Fruit fly (Drosophila melanogaster) whole organism, embryonic: ENCODE results near the gene ppl.

Source experiments
- Atf3 ChIP-seq: fragments of 200-800 bp; sonication (Bioruptor generic); optimal IDR thresholded peaks from 3 replicates; lab custom pipeline; 2016; ENCODE audit warnings: missing biosample characterization, missing genetic modification characterization
- CG10462 ChIP-seq: fragments of 200-800 bp; sonication (Bioruptor generic); optimal IDR thresholded peaks from 2 replicates; lab custom pipeline; 2016; ENCODE audit warnings: missing biosample characterization, missing genetic modification characterization
- CG10979 ChIP-seq: fragments of 200-800 bp; sonication (Bioruptor generic); optimal IDR thresholded peaks from 2 replicates; lab custom pipeline; 2018; ENCODE audit warnings: missing biosample characterization, mild to moderate bottlenecking, missing genetic modification characterization, moderate library complexity
- CG11247 ChIP-seq: fragments of 200-800 bp; sonication (Bioruptor generic); IDR thresholded peaks from 2 replicates; pipeline ENCODE4 v1.3.6; 2022; ENCODE audit warnings: missing biosample characterization, missing genetic modification characterization
- CG11504 ChIP-seq: fragments of 200-800 bp; sonication (Bioruptor generic); optimal IDR thresholded peaks from 3 replicates; lab custom pipeline; 2019; ENCODE audit warnings: missing biosample characterization, mild to moderate bottlenecking, missing genetic modification characterization, moderate library complexity
- CG12155 ChIP-seq: fragments of 200-800 bp; sonication (Bioruptor generic); optimal IDR thresholded peaks from 3 replicates; lab custom pipeline; 2016; ENCODE audit warnings: missing biosample characterization, missing genetic modification characterization
- CG12299 ChIP-seq: fragments of 200-800 bp; sonication (Bioruptor generic); optimal IDR thresholded peaks from 2 replicates; lab custom pipeline; 2018; ENCODE audit warnings: missing biosample characterization, mild to moderate bottlenecking, missing genetic modification characterization
- CG1233 ChIP-seq: fragments of 200-800 bp; sonication (Bioruptor generic); optimal IDR thresholded peaks from 4 replicates; lab custom pipeline; 2018; ENCODE audit warnings: missing biosample characterization, mild to moderate bottlenecking, missing genetic modification characterization
- CG13424 ChIP-seq: fragments of 200-800 bp; sonication (Bioruptor generic); optimal IDR thresholded peaks from 2 replicates; lab custom pipeline; 2019; ENCODE audit warnings: missing biosample characterization, mild to moderate bottlenecking, missing genetic modification characterization, moderate library complexity
- CG13894 ChIP-seq: fragments of 200-800 bp; sonication (Bioruptor generic); optimal IDR thresholded peaks from 3 replicates; lab custom pipeline; 2018; ENCODE audit warnings: missing biosample characterization, mild to moderate bottlenecking, missing genetic modification characterization, moderate library complexity
- CG14014 ChIP-seq: fragments of 200-800 bp; sonication (Bioruptor generic); IDR thresholded peaks from 2 replicates; pipeline ENCODE4 v1.3.6; 2022; ENCODE audit warnings: missing biosample characterization, missing genetic modification characterization
- CG14441 ChIP-seq: fragments of 200-800 bp; sonication (Bioruptor generic); IDR thresholded peaks from 2 replicates; pipeline ENCODE4 v1.3.6; 2022; ENCODE audit warnings: missing biosample characterization, missing genetic modification characterization
- CG1529 ChIP-seq: fragments of 200-800 bp; sonication (Bioruptor generic); optimal IDR thresholded peaks from 3 replicates; lab custom pipeline; 2018; ENCODE audit warnings: missing biosample characterization, missing genetic modification characterization
- CG16815 ChIP-seq: fragments of 200-800 bp; sonication (Bioruptor generic); optimal IDR thresholded peaks from 3 replicates; lab custom pipeline; 2017; ENCODE audit warnings: missing biosample characterization, mild to moderate bottlenecking, missing genetic modification characterization
- CG17186 ChIP-seq: fragments of 200-800 bp; sonication (Bioruptor generic); optimal IDR thresholded peaks from 3 replicates; lab custom pipeline; 2017; ENCODE audit warnings: missing biosample characterization, missing genetic modification reagents, missing genetic modification characterization
- CG17385 ChIP-seq: fragments of 200-800 bp; sonication (Bioruptor generic); optimal IDR thresholded peaks from 3 replicates; lab custom pipeline; 2018; ENCODE audit warnings: missing biosample characterization, mild to moderate bottlenecking, missing genetic modification characterization
- CG17802 ChIP-seq: fragments of 200-800 bp; sonication (Bioruptor generic); optimal IDR thresholded peaks from 2 replicates; lab custom pipeline; 2018; ENCODE audit warnings: missing biosample characterization, mild to moderate bottlenecking, missing genetic modification characterization, moderate library complexity
- CG2875 ChIP-seq: fragments of 200-800 bp; sonication (Bioruptor generic); optimal IDR thresholded peaks from 2 replicates; lab custom pipeline; 2017; ENCODE audit warnings: missing biosample characterization, mild to moderate bottlenecking, missing genetic modification characterization, missing genetic modification reagents
- CG30020 ChIP-seq: fragments of 200-800 bp; optimal IDR thresholded peaks from 2 replicates; lab custom pipeline; 2019; ENCODE audit warnings: missing biosample characterization, mild to moderate bottlenecking, missing genetic modification characterization, moderate library complexity
- CG4282 ChIP-seq: fragments of 200-800 bp; sonication (Bioruptor generic); optimal IDR thresholded peaks from 2 replicates; lab custom pipeline; 2016; ENCODE audit warnings: missing biosample characterization, missing genetic modification characterization
- CG4730 ChIP-seq: fragments of 200-800 bp; sonication (Bioruptor generic); IDR thresholded peaks from 2 replicates; pipeline ENCODE4 v1.3.6; 2022; ENCODE audit warnings: missing biosample characterization, missing genetic modification characterization
- CG6272 ChIP-seq: fragments of 200-800 bp; sonication (Bioruptor generic); IDR thresholded peaks from 2 replicates; pipeline ENCODE4 v1.3.6; 2022; ENCODE audit warnings: missing biosample characterization, missing genetic modification characterization
- Dp ChIP-seq: fragments of 200-800 bp; sonication (Bioruptor generic); optimal IDR thresholded peaks from 2 replicates; lab custom pipeline; 2018; ENCODE audit warnings: missing biosample characterization, mild to moderate bottlenecking, missing genetic modification characterization, moderate library complexity
- Fer2 ChIP-seq: fragments of 200-800 bp; sonication (Bioruptor generic); optimal IDR thresholded peaks from 2 replicates; lab custom pipeline; 2018; ENCODE audit warnings: missing biosample characterization, mild to moderate bottlenecking, missing genetic modification characterization, moderate library complexity
- Hr3 ChIP-seq: fragments of 200-800 bp; sonication (Bioruptor generic); optimal IDR thresholded peaks from 3 replicates; lab custom pipeline; 2016; ENCODE audit warnings: missing biosample characterization, missing genetic modification characterization
- Max ChIP-seq: fragments of 200-800 bp; sonication (Bioruptor generic); optimal IDR thresholded peaks from 2 replicates; lab custom pipeline; 2016; ENCODE audit warnings: missing biosample characterization, mild to moderate bottlenecking, missing genetic modification characterization
- NC2β ChIP-seq: fragments of 200-800 bp; sonication (Bioruptor generic); optimal IDR thresholded peaks from 2 replicates; lab custom pipeline; 2016; ENCODE audit warnings: missing biosample characterization, missing genetic modification characterization
- Optix ChIP-seq: fragments of 200-800 bp; sonication (Bioruptor generic); IDR thresholded peaks from 3 replicates; pipeline ENCODE4 v1.3.6; 2022; ENCODE audit warnings: missing biosample characterization, missing genetic modification characterization
- amos ChIP-seq: fragments of 200-800 bp; sonication (Bioruptor generic); IDR thresholded peaks from 2 replicates; pipeline ENCODE4 v1.3.6; 2022; ENCODE audit warnings: missing biosample characterization, missing genetic modification characterization; ENCODE audit not compliant: partially characterized antibody
- az2 ChIP-seq: fragments of 200-800 bp; sonication (Bioruptor generic); optimal IDR thresholded peaks from 3 replicates; lab custom pipeline; 2016; ENCODE audit warnings: missing biosample characterization, missing genetic modification characterization
- cg ChIP-seq: fragments of 200-800 bp; sonication (Bioruptor generic); optimal IDR thresholded peaks from 3 replicates; lab custom pipeline; 2019; ENCODE audit warnings: missing biosample characterization, mild to moderate bottlenecking, missing genetic modification characterization, moderate library complexity
- ci ChIP-seq: fragments of 200-800 bp; sonication (Bioruptor generic); IDR thresholded peaks from 3 replicates; pipeline ENCODE4 v1.3.6; 2022; ENCODE audit warnings: missing biosample characterization, missing genetic modification characterization
- dm ChIP-seq: fragments of 200-800 bp; sonication (Bioruptor generic); optimal IDR thresholded peaks from 3 replicates; lab custom pipeline; 2016; ENCODE audit warnings: missing biosample characterization, missing genetic modification characterization
- emc ChIP-seq: fragments of 200-800 bp; sonication (Bioruptor generic); optimal IDR thresholded peaks from 2 replicates; lab custom pipeline; 2016; ENCODE audit warnings: missing biosample characterization, missing genetic modification characterization
- ems ChIP-seq: fragments of 200-800 bp; sonication (Bioruptor generic); optimal IDR thresholded peaks from 3 replicates; lab custom pipeline; 2016; ENCODE audit warnings: missing biosample characterization, missing genetic modification characterization
- fd102C ChIP-seq: fragments of 200-800 bp; sonication (Bioruptor generic); optimal IDR thresholded peaks from 2 replicates; lab custom pipeline; 2018; ENCODE audit warnings: missing biosample characterization, mild to moderate bottlenecking, missing genetic modification characterization, moderate library complexity
- gcm ChIP-seq: fragments of 200-800 bp; sonication (Bioruptor generic); optimal IDR thresholded peaks from 2 replicates; lab custom pipeline; 2019; ENCODE audit warnings: missing biosample characterization, mild to moderate bottlenecking, missing genetic modification characterization, moderate library complexity
- her ChIP-seq: fragments of 200-800 bp; sonication (Bioruptor generic); optimal IDR thresholded peaks from 2 replicates; lab custom pipeline; 2016; ENCODE audit warnings: missing biosample characterization, missing genetic modification characterization
- ind ChIP-seq: fragments of 200-800 bp; sonication (Bioruptor generic); optimal IDR thresholded peaks from 3 replicates; lab custom pipeline; 2016; ENCODE audit warnings: missing biosample characterization, missing genetic modification characterization
- jigr1 ChIP-seq: fragments of 200-800 bp; sonication (Bioruptor generic); IDR thresholded peaks from 3 replicates; pipeline ENCODE4 v1.3.6; 2022; ENCODE audit warnings: missing biosample characterization, missing genetic modification characterization
- kay ChIP-seq: fragments of 200-800 bp; sonication (Bioruptor generic); optimal IDR thresholded peaks from 2 replicates; lab custom pipeline; 2016; ENCODE audit warnings: missing biosample characterization, missing genetic modification characterization
- lov ChIP-seq, 2 experiments: fragments of 200-800 bp in 1 of 2; fragments of >200 bp in 1 of 2; sonication (Bioruptor generic) in 1 of 2; IDR thresholded peaks in 1 of 2; optimal IDR thresholded peaks in 1 of 2; 2 replicates in 1 of 2; 3 replicates in 1 of 2; pipeline versions ENCODE4 v1.3.6 to Lab custom; 2017 to 2022; ENCODE audit warnings: missing biosample characterization in 1 of 2, missing genetic modification characterization in 1 of 2
- nom ChIP-seq: fragments of 200-800 bp; sonication (Bioruptor generic); optimal IDR thresholded peaks from 2 replicates; lab custom pipeline; 2017; ENCODE audit warnings: missing biosample characterization, missing genetic modification characterization, mild to moderate bottlenecking, moderate library complexity, missing genetic modification reagents
- ranshi ChIP-seq: fragments of 200-800 bp; sonication (Bioruptor generic); IDR thresholded peaks from 2 replicates; pipeline ENCODE4 v1.3.6; 2022; ENCODE audit warnings: missing biosample characterization, missing genetic modification characterization
- run ChIP-seq: fragments of 200-800 bp; sonication (Bioruptor generic); optimal IDR thresholded peaks from 3 replicates; lab custom pipeline; 2018; ENCODE audit warnings: missing biosample characterization, mild to moderate bottlenecking, missing genetic modification characterization
- sqz ChIP-seq: fragments of 200-800 bp; sonication (Bioruptor generic); optimal IDR thresholded peaks from 3 replicates; lab custom pipeline; 2018; ENCODE audit warnings: missing biosample characterization, mild to moderate bottlenecking, missing genetic modification characterization
- tgo ChIP-seq: fragments of 200-800 bp; sonication (Bioruptor generic); IDR thresholded peaks from 3 replicates; pipeline ENCODE4 v1.3.6; 2022; ENCODE audit warnings: missing biosample characterization, missing genetic modification characterization
- tx ChIP-seq: fragments of 200-800 bp; sonication (Bioruptor generic); optimal IDR thresholded peaks from 2 replicates; lab custom pipeline; 2016; ENCODE audit warnings: missing biosample characterization, missing genetic modification characterization
- vvl ChIP-seq: fragments of 200-800 bp; sonication (Bioruptor generic); IDR thresholded peaks from 2 replicates; pipeline ENCODE4 v1.3.6; 2022; ENCODE audit warnings: missing biosample characterization, missing genetic modification characterization

ppl gene

dm6 chr3L:21317416-21318259 lies 36.3 kb upstream of the ppl start, which contains the start of gene Pc (continued):
- TF ChIP-seq CG4282 (GFP tag; lab: Kevin White, UChicago) (peak; percentile 40), vvl (GFP tag; lab: Robert Waterston, UW) (no peak; the same call in 1 of the 2 replicates), CG13424 (tag; lab: Kevin White, UChicago) (peak; percentile 5), CG2875 (GFP tag; lab: Kevin White, UChicago) (no peak), gcm (no peak), sqz (GFP tag; lab: Kevin White, UChicago) (no peak), CG16815 (no peak), lov (optimal IDR thresholded peaks at IDR 0.05; lab: Kevin White, UChicago) (no peak), lov (GFP tag; IDR thresholded peaks at IDR 0.05; lab: Robert Waterston, UW) (no peak), fd102C (GFP tag; lab: Kevin White, UChicago) (no peak), ranshi (GFP tag; lab: Robert Waterston, UW) (no peak), ind (no peak), Hr3 (GFP tag; lab: Kevin White, UChicago) (no peak), run (no peak), CG12299 (tag; lab: Kevin White, UChicago) (no peak), CG6272 (GFP tag; lab: Robert Waterston, UW) (peak; percentile 29; the same call in 1 of the 2 replicates), nom (GFP tag; lab: Kevin White, UChicago) (no peak), tgo (no peak), Optix (no peak), CG14441 (GFP tag; lab: Robert Waterston, UW) (no peak), ems (no peak), cg (peak; percentile 93), Atf3 (GFP tag; lab: Kevin White, UChicago) (no peak), jigr1 (no peak; the same call in 2 of the 3 replicates), dm (GFP tag; lab: Kevin White, UChicago) (no peak), CG17186 (GFP tag; lab: Kevin White, UChicago) (peak; percentile 57), CG12155 (GFP tag; lab: Kevin White, UChicago) (peak; percentile 49), CG17385 (GFP tag; lab: Kevin White, UChicago) (no peak), CG30020 (tag; lab: Kevin White, UChicago) (peak; percentile 82), az2 (GFP tag; lab: Kevin White, UChicago) (no peak), Max (GFP tag; lab: Kevin White, UChicago) (peak; percentile 30), NC2β (GFP tag; lab: Kevin White, UChicago) (peak; percentile 38), amos (GFP tag; lab: Robert Waterston, UW) (peak; percentile 92), Dp (GFP tag; lab: Kevin White, UChicago) (peak; percentile 66), ci (peak; percentile 59; the same call in 2 of the 3 replicates), CG14014 (GFP tag; lab: Robert Waterston, UW) (no peak), CG4730 (GFP tag; lab: Robert Waterston, UW) (no peak), Fer2 (tag; lab: Kevin White, UChicago) (no peak), CG10462 (no peak), CG10979 (tag; lab: Kevin White, UChicago) (no peak), tx (GFP tag; lab: Kevin White, UChicago) (no peak), CG11504 (tag; lab: Kevin White, UChicago) (peak; percentile 56), CG11247 (GFP tag; lab: Robert Waterston, UW) (no peak), CG17802 (tag; lab: Kevin White, UChicago) (peak; percentile 8), emc (no peak), kay (GFP tag; lab: Kevin White, UChicago) (peak; percentile 83), her (GFP tag; lab: Kevin White, UChicago) (peak; percentile 12), CG1529 (no peak), CG1233 (no peak), CG13894 (tag; lab: Kevin White, UChicago) (peak; percentile 55)
